Fruit fly (Drosophila melanogaster) S2 (cell line): ENCODE data around the gene kek2.

Source experiments
- CG8478 ChIP-seq: fragments of >200 bp; optimal IDR thresholded peaks from 2 replicates; lab custom pipeline; 2018
- CTCF ChIP-seq, 2 experiments: fragments of >200 bp; optimal IDR thresholded peaks; 2 replicates each; lab custom pipeline; 2018

DNA sequence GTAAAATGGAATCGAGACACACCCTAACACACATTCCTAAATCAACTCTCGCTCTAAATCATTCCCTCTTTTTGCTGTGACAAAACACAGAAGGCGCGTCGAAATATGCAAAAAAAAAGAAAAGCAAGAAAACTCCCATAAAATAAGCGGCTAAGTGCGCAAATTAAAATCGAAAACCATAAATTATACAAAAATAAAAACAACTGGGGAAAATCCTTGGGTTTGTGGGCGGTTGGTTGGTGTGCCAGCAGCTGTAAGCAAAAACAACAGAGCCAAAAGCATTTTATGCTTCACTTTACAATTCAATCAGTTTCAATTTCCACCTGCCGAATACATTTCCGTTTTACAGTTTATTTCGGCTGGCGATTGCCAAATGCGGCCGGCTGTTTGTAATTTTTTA lies 45.9 kb upstream of the kek2 start, which contains the start of gene CG43438:
- no peak for TF ChIP-seq CTCF (optimal IDR thresholded peaks at IDR 0.05; lab: Kevin White, UChicago)
- TF ChIP-seq CG8478 (lab: Kevin White, UChicago), result no peak
